Fruit fly (Drosophila melanogaster) whole organism, embryonic: ENCODE measurements around the gene CG4017.

Source experiments
- Atf6 ChIP-seq: fragments of 200-800 bp; sonication (Bioruptor generic); IDR thresholded peaks from 2 replicates; pipeline ENCODE4 v1.3.6; 2022; ENCODE audit warnings: missing biosample characterization, missing genetic modification characterization
- CG10654 ChIP-seq: fragments of 200-800 bp; sonication (Bioruptor generic); optimal IDR thresholded peaks from 2 replicates; lab custom pipeline; 2016; ENCODE audit warnings: missing biosample characterization, missing genetic modification characterization
- CG11247 ChIP-seq: fragments of 200-800 bp; sonication (Bioruptor generic); IDR thresholded peaks from 2 replicates; pipeline ENCODE4 v1.3.6; 2022; ENCODE audit warnings: missing biosample characterization, missing genetic modification characterization
- CG12769 ChIP-seq: fragments of 200-800 bp; sonication (Bioruptor generic); optimal IDR thresholded peaks from 2 replicates; lab custom pipeline; 2019; ENCODE audit warnings: missing biosample characterization, mild to moderate bottlenecking, missing genetic modification characterization, moderate library complexity
- CG16815 ChIP-seq: fragments of 200-800 bp; sonication (Bioruptor generic); optimal IDR thresholded peaks from 3 replicates; lab custom pipeline; 2017; ENCODE audit warnings: missing biosample characterization, mild to moderate bottlenecking, missing genetic modification characterization
- CG18011 ChIP-seq: fragments of 200-800 bp; sonication (Bioruptor generic); optimal IDR thresholded peaks from 2 replicates; lab custom pipeline; 2017; ENCODE audit warnings: missing biosample characterization, missing genetic modification characterization, mild to moderate bottlenecking, moderate library complexity, missing genotype
- CG1832 ChIP-seq: fragments of 200-800 bp; sonication (Bioruptor generic); optimal IDR thresholded peaks from 2 replicates; lab custom pipeline; 2017; ENCODE audit warnings: missing biosample characterization, mild to moderate bottlenecking, missing genetic modification characterization, inconsistent platforms
- CG2875 ChIP-seq: fragments of 200-800 bp; sonication (Bioruptor generic); optimal IDR thresholded peaks from 2 replicates; lab custom pipeline; 2017; ENCODE audit warnings: missing biosample characterization, mild to moderate bottlenecking, missing genetic modification characterization, missing genetic modification reagents
- CG3065 ChIP-seq: fragments of 200-800 bp; sonication (Bioruptor generic); optimal IDR thresholded peaks from 2 replicates; lab custom pipeline; 2016; ENCODE audit warnings: missing biosample characterization, missing genetic modification characterization
- CG3407 ChIP-seq: fragments of 200-800 bp; sonication (Bioruptor generic); optimal IDR thresholded peaks from 2 replicates; lab custom pipeline; 2018; ENCODE audit warnings: missing biosample characterization, mild to moderate bottlenecking, missing genetic modification characterization
- CG3726 ChIP-seq: fragments of 200-800 bp; sonication (Bioruptor generic); IDR thresholded peaks from 3 replicates; pipeline ENCODE4, ENCODE4 v1.3.6; 2022; ENCODE audit warnings: missing biosample characterization, missing genetic modification characterization
- CG4730 ChIP-seq: fragments of 200-800 bp; sonication (Bioruptor generic); IDR thresholded peaks from 2 replicates; pipeline ENCODE4 v1.3.6; 2022; ENCODE audit warnings: missing biosample characterization, missing genetic modification characterization
- CG4820 ChIP-seq: fragments of 200-800 bp; sonication (Bioruptor generic); optimal IDR thresholded peaks from 3 replicates; lab custom pipeline; 2016; ENCODE audit warnings: missing biosample characterization, missing genetic modification characterization
- CG6254 ChIP-seq: fragments of 200-800 bp; sonication (Bioruptor generic); optimal IDR thresholded peaks from 3 replicates; lab custom pipeline; 2017; ENCODE audit warnings: mild to moderate bottlenecking, missing biosample characterization, missing genetic modification reagents, missing genetic modification characterization
- CG7839 ChIP-seq: fragments of 200-800 bp; sonication (Bioruptor generic); optimal IDR thresholded peaks from 3 replicates; lab custom pipeline; 2018; ENCODE audit warnings: missing biosample characterization, mild to moderate bottlenecking, missing genetic modification characterization, moderate library complexity
- CG9609 ChIP-seq: fragments of 200-800 bp; sonication (Bioruptor generic); optimal IDR thresholded peaks from 3 replicates; lab custom pipeline; 2016; ENCODE audit warnings: missing biosample characterization, missing genetic modification characterization
- CG9932 ChIP-seq: fragments of 200-800 bp; sonication (Bioruptor generic); IDR thresholded peaks from 2 replicates; pipeline ENCODE4 v1.3.6; 2022; ENCODE audit warnings: missing biosample characterization, missing genetic modification characterization
- CTCF ChIP-seq: fragments of 200-800 bp; sonication (Bioruptor generic); optimal IDR thresholded peaks from 2 replicates; lab custom pipeline; 2017; ENCODE audit warnings: missing biosample characterization, mild to moderate bottlenecking, missing genetic modification characterization, moderate library complexity
- Chrac-16 ChIP-seq: fragments of 200-800 bp; sonication (Bioruptor generic); optimal IDR thresholded peaks from 3 replicates; lab custom pipeline; 2016; ENCODE audit warnings: missing biosample characterization, missing genetic modification characterization
- CkIIα-i1 ChIP-seq: fragments of 200-800 bp; sonication (Bioruptor generic); IDR thresholded peaks from 2 replicates; pipeline ENCODE4 v1.3.6; 2022; ENCODE audit warnings: missing biosample characterization, missing genetic modification characterization
- D19A ChIP-seq: fragments of 200-800 bp; optimal IDR thresholded peaks from 3 replicates; lab custom pipeline; 2019; ENCODE audit warnings: missing biosample characterization, mild to moderate bottlenecking, missing genetic modification characterization, moderate library complexity
- D19B ChIP-seq: fragments of 200-800 bp; sonication (Bioruptor generic); optimal IDR thresholded peaks from 2 replicates; lab custom pipeline; 2017; ENCODE audit warnings: missing biosample characterization, mild to moderate bottlenecking, missing genetic modification characterization
- Dad ChIP-seq: fragments of 200-800 bp; sonication (Bioruptor generic); optimal IDR thresholded peaks from 3 replicates; lab custom pipeline; 2016; ENCODE audit warnings: missing biosample characterization, missing genetic modification characterization
- Dip3 ChIP-seq: fragments of 200-800 bp; sonication (Bioruptor generic); optimal IDR thresholded peaks from 3 replicates; lab custom pipeline; 2016; ENCODE audit warnings: missing biosample characterization, missing genetic modification characterization
- Dll ChIP-seq: fragments of 200-800 bp; sonication (Bioruptor generic); IDR thresholded peaks from 4 replicates; pipeline ENCODE4 v1.3.6; 2022; ENCODE audit warnings: missing biosample characterization, missing genetic modification characterization; ENCODE audit not compliant: partially characterized antibody
- Elba2 ChIP-seq: fragments of 200-800 bp; sonication (Bioruptor generic); optimal IDR thresholded peaks from 3 replicates; lab custom pipeline; 2016; ENCODE audit warnings: missing biosample characterization, missing genetic modification characterization
- Ets65A ChIP-seq: fragments of 200-800 bp; sonication (Bioruptor generic); peaks from one replicate; lab custom pipeline; 2016; ENCODE audit warnings: missing biosample characterization, missing genetic modification characterization
- Fer1 ChIP-seq: fragments of 200-800 bp; sonication (Bioruptor generic); optimal IDR thresholded peaks from 2 replicates; lab custom pipeline; 2017; ENCODE audit warnings: missing biosample characterization, mild to moderate bottlenecking, missing genetic modification characterization
- Gug ChIP-seq: fragments of 200-800 bp; sonication (Bioruptor generic); IDR thresholded peaks from 4 replicates; pipeline ENCODE4 v1.3.6; 2022; ENCODE audit warnings: missing biosample characterization, missing genetic modification characterization
- Kr ChIP-seq: fragments of 200-800 bp; sonication (Bioruptor generic); optimal IDR thresholded peaks from 2 replicates; lab custom pipeline; 2017; ENCODE audit warnings: missing biosample characterization, mild to moderate bottlenecking, missing genetic modification characterization
- Max ChIP-seq: fragments of 200-800 bp; sonication (Bioruptor generic); optimal IDR thresholded peaks from 2 replicates; lab custom pipeline; 2016; ENCODE audit warnings: missing biosample characterization, mild to moderate bottlenecking, missing genetic modification characterization
- PHDP ChIP-seq: fragments of 200-800 bp; sonication (Bioruptor generic); optimal IDR thresholded peaks from 3 replicates; lab custom pipeline; 2018; ENCODE audit warnings: missing biosample characterization, mild to moderate bottlenecking, missing genetic modification characterization, moderate library complexity
- Sox102F ChIP-seq: fragments of 200-800 bp; sonication (Bioruptor generic); optimal IDR thresholded peaks from 2 replicates; lab custom pipeline; 2018; ENCODE audit warnings: missing biosample characterization, mild to moderate bottlenecking, missing genetic modification characterization, moderate library complexity
- Ssrp ChIP-seq: fragments of 200-800 bp; sonication (Bioruptor generic); optimal IDR thresholded peaks from 2 replicates; lab custom pipeline; 2018; ENCODE audit warnings: missing biosample characterization, mild to moderate bottlenecking, missing genetic modification characterization, moderate library complexity
- YL-1 ChIP-seq: fragments of 200-800 bp; sonication (Bioruptor generic); optimal IDR thresholded peaks from 3 replicates; lab custom pipeline; 2017; ENCODE audit warnings: missing biosample characterization, mild to moderate bottlenecking, missing genetic modification characterization
- aop ChIP-seq: fragments of 200-800 bp; sonication (Bioruptor generic); IDR thresholded peaks from 2 replicates; pipeline ENCODE4 v1.3.6; 2022; ENCODE audit warnings: missing biosample characterization, missing genetic modification characterization
- bbx ChIP-seq: fragments of 200-800 bp; sonication (Bioruptor generic); IDR thresholded peaks from 2 replicates; pipeline ENCODE4 v1.3.6; 2022; ENCODE audit warnings: missing biosample characterization, missing genetic modification characterization; ENCODE audit not compliant: partially characterized antibody
- bsh ChIP-seq, 2 experiments: fragments of 200-800 bp; sonication (Bioruptor generic); optimal IDR thresholded peaks; 2 replicates each; lab custom pipeline; 2017 to 2018; ENCODE audit warnings: mild to moderate bottlenecking in 2 of 2, missing biosample characterization in 2 of 2, missing genetic modification characterization in 2 of 2, moderate library complexity in 1 of 2
- chn ChIP-seq: fragments of 200-800 bp; sonication (Bioruptor generic); optimal IDR thresholded peaks from 2 replicates; lab custom pipeline; 2016; ENCODE audit warnings: missing biosample characterization, missing genetic modification characterization
- dpn ChIP-seq, 2 experiments: fragments of 200-800 bp; sonication (Bioruptor generic); optimal IDR thresholded peaks; 3 replicates each; lab custom pipeline; 2016; ENCODE audit warnings: missing biosample characterization in 2 of 2, missing genetic modification characterization in 2 of 2
- gcm ChIP-seq: fragments of 200-800 bp; sonication (Bioruptor generic); optimal IDR thresholded peaks from 2 replicates; lab custom pipeline; 2019; ENCODE audit warnings: missing biosample characterization, mild to moderate bottlenecking, missing genetic modification characterization, moderate library complexity
- gfzf ChIP-seq: fragments of 200-800 bp; sonication (Bioruptor generic); optimal IDR thresholded peaks from 2 replicates; lab custom pipeline; 2016; ENCODE audit warnings: missing biosample characterization, mild to moderate bottlenecking, missing genetic modification characterization, moderate library complexity
- gro ChIP-seq: fragments of 200-800 bp; sonication (Bioruptor generic); optimal IDR thresholded peaks from 2 replicates; lab custom pipeline; 2016; ENCODE audit warnings: missing biosample characterization, missing genetic modification characterization
- ind ChIP-seq: fragments of 200-800 bp; sonication (Bioruptor generic); optimal IDR thresholded peaks from 3 replicates; lab custom pipeline; 2016; ENCODE audit warnings: missing biosample characterization, missing genetic modification characterization
- maf-S ChIP-seq: fragments of 200-800 bp; sonication (Bioruptor generic); optimal IDR thresholded peaks from 2 replicates; lab custom pipeline; 2016; ENCODE audit warnings: missing biosample characterization, missing genetic modification characterization
- p53 ChIP-seq: fragments of 200-800 bp; sonication (Bioruptor generic); optimal IDR thresholded peaks from 2 replicates; lab custom pipeline; 2016; ENCODE audit warnings: missing biosample characterization, missing genetic modification characterization
- peb ChIP-seq: fragments of 200-800 bp; sonication (Bioruptor generic); IDR thresholded peaks from 2 replicates; pipeline ENCODE4 v1.3.6; 2022; ENCODE audit warnings: missing biosample characterization, missing genetic modification characterization
- rib ChIP-seq: fragments of 200-800 bp; sonication (Bioruptor generic); IDR thresholded peaks from 2 replicates; pipeline ENCODE4 v1.3.6; 2022; ENCODE audit warnings: missing biosample characterization, missing genetic modification characterization
- sd ChIP-seq: fragments of 200-800 bp; sonication (Bioruptor generic); optimal IDR thresholded peaks from 3 replicates; lab custom pipeline; 2018; ENCODE audit warnings: missing biosample characterization, mild to moderate bottlenecking, missing genetic modification characterization, moderate library complexity
- sisA ChIP-seq: fragments of 200-800 bp; sonication (Bioruptor generic); IDR thresholded peaks from 2 replicates; pipeline ENCODE4 v1.3.6; 2022; ENCODE audit warnings: missing biosample characterization, missing genetic modification characterization
- sna ChIP-seq: fragments of 200-800 bp; sonication (Bioruptor generic); IDR thresholded peaks from 2 replicates; pipeline ENCODE4 v1.3.6; 2022; ENCODE audit warnings: missing biosample characterization, missing genetic modification characterization; ENCODE audit not compliant: partially characterized antibody
- vvl ChIP-seq: fragments of 200-800 bp; sonication (Bioruptor generic); IDR thresholded peaks from 2 replicates; pipeline ENCODE4 v1.3.6; 2022; ENCODE audit warnings: missing biosample characterization, missing genetic modification characterization

Gene CG4017

DNA sequence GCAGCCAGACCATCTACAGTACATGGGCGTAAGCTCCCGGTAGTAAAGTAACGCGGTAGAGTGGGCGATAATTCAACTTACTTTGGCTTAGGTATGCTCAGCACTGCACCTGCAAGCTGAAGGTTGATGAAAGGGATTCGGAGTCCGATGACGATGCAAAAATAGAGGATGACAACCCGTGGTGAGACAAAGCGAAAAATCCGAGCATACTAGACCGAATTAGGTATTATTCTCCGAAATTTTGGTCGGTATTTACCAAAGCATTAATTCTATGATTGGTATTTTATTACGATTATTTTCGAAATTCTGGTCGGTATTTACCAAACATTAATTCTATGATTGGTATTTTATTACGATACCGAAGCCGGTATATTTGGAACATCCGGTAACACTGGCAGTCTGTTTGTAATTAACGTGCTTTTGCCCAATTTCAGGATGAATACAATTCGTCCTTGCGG is 23.7 kb downstream of the CG4017 start, which contains the start of gene CG4036 (continued):
- TF ChIP-seq CG2875 (GFP tag; lab: Kevin White, UChicago) (no peak), CG4820 (GFP tag; lab: Kevin White, UChicago) (no peak), bsh (GFP tag; optimal IDR thresholded peaks at IDR 0.05; lab: Kevin White, UChicago) (no peak), sna (no peak), Dip3 (GFP tag; lab: Kevin White, UChicago) (no peak), CTCF (no peak), Gug (GFP tag; lab: Robert Waterston, UW) (no peak), gcm (GFP tag; lab: Kevin White, UChicago) (no peak), Fer1 (GFP tag; lab: Kevin White, UChicago) (no peak), sisA (no peak), CkIIα-i1 (GFP tag; lab: Robert Waterston, UW) (no peak), p53 (GFP tag; lab: Kevin White, UChicago) (no peak), ind (GFP tag; lab: Kevin White, UChicago) (no peak), CG1832 (GFP tag; lab: Kevin White, UChicago) (no peak), CG4730 (no peak), peb (GFP tag; lab: Robert Waterston, UW) (no peak), chn (GFP tag; lab: Kevin White, UChicago) (no peak), CG3407 (GFP tag; lab: Kevin White, UChicago) (no peak), CG11247 (GFP tag; lab: Robert Waterston, UW) (no peak), CG12769 (tag; lab: Kevin White, UChicago) (no peak), Kr (GFP tag; lab: Kevin White, UChicago) (no peak), Ets65A (GFP tag; lab: Kevin White, UChicago) (no peak), Atf6 (no peak), CG3065 (no peak), Ssrp (tag; lab: Kevin White, UChicago) (no peak), D19B (GFP tag; lab: Kevin White, UChicago) (no peak), Max (GFP tag; lab: Kevin White, UChicago) (peak; percentile 10), D19A (no peak), CG6254 (no peak), CG16815 (GFP tag; lab: Kevin White, UChicago) (no peak), sd (tag; lab: Kevin White, UChicago) (no peak), CG10654 (GFP tag; lab: Kevin White, UChicago) (no peak), YL-1 (GFP tag; lab: Kevin White, UChicago) (peak; percentile 67), maf-S (GFP tag; lab: Kevin White, UChicago) (no peak), vvl (GFP tag; lab: Robert Waterston, UW) (no peak), Sox102F (GFP tag; lab: Kevin White, UChicago) (no peak), gfzf (GFP tag; lab: Kevin White, UChicago) (peak; percentile 95), gro (no peak), CG18011 (no peak), CG3726 (no peak), CG7839 (tag; lab: Kevin White, UChicago) (no peak), PHDP (tag; lab: Kevin White, UChicago) (no peak), Elba2 (GFP tag; lab: Kevin White, UChicago) (no peak), CG9609 (no peak), aop (GFP tag; lab: Robert Waterston, UW) (no peak), CG9932 (GFP tag; lab: Robert Waterston, UW) (no peak), Chrac-16 (GFP tag; lab: Kevin White, UChicago) (no peak), bbx (GFP tag; lab: Robert Waterston, UW) (0 out of 2 replicates have a peak, but pooled peaks have one; percentile 24), dpn (GFP tag; optimal IDR thresholded peaks at IDR 0.05; lab: Kevin White, UChicago) (no peak), rib (GFP tag; lab: Robert Waterston, UW) (no peak), Dad (GFP tag; lab: Kevin White, UChicago) (no peak), Dll (GFP tag; lab: Robert Waterston, UW) (peak; percentile 25; the same call in 1 of the 4 replicates)
